Fruit fly (Drosophila melanogaster): Measurements from ENCODE around the gene CG10479.

CG10479 gene

DNA sequence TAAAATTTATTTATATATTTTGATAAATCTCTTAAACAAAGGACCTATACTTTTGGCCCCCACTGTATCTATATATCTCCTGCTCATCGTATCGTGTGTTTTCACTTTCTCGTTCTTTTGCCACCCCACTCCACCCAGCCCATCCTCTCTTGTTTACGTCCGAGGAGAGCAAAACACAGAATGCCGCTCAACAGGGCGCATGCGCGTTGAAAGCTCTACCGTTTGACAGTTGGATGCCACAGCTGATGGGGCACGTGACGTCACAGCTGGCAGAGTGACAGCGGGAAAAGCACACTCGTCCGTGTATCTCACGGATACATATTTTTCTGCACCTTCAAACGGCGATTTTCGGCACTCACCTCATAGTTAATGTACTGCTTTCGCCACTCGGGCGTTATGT is 55.0 kb downstream of the CG10479 start (continued):
- TF ChIP-seq grn (GFP tag; optimal IDR thresholded peaks at IDR 0.05) (no peak), CG4282 (GFP tag; optimal IDR thresholded peaks at IDR 0.05) (no peak)

All from whole organism, embryonic.